Worm (Caenorhabditis elegans): ENCODE results near the gene F35E8.9.

The F35E8.9 gene

DNA sequence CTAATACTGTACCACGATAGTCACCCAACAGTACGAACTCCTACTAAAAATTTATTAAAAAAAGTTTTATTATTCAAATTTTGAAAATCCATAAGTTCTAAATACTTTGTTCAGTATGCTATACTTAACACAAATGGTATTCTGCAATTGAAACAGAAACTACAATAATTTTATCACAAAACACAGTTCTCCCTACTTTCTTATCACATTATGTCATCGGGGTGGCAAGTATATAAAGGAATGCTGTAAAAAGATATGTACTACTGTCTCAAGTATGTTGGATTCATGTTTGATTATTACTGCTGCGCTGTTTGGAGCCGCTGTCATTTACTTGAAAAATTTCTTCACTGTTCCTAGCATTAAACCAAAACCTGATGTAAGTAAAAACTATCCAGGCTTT lies 3.7 kb upstream of the F35E8.9 start, which contains the start of gene cdr-1:
Gene cdr-1, plus strand, starts transcription at position 208 of the 400 bp plus-strand sequence.
- TF ChIP-seq nhr-12 (tag; optimal IDR thresholded peaks at IDR 0.05) (no peak), elt-1 (tag; optimal IDR thresholded peaks at IDR 0.05; ENCODE audit: borderline replicate concordance, insufficient read depth) (no peak), lsy-2 (tag; optimal IDR thresholded peaks at IDR 0.05) (no peak), flh-1 (GFP tag; optimal IDR thresholded peaks at IDR 0.05) (no peak), mep-1 (tag; optimal IDR thresholded peaks at IDR 0.05) (no peak), zip-8 (tag; optimal IDR thresholded peaks at IDR 0.05) (no peak), cnd-1 (tag; optimal IDR thresholded peaks at IDR 0.05) (no peak), nhr-28 (tag; optimal IDR thresholded peaks at IDR 0.05) (no peak), ceh-83 (GFP tag; optimal IDR thresholded peaks at IDR 0.05) (no peak), hlh-1 (tag; optimal IDR thresholded peaks at IDR 0.05) (no peak), ztf-11 (tag; optimal IDR thresholded peaks at IDR 0.05) (no peak), lin-13 (tag; optimal IDR thresholded peaks at IDR 0.05) (no peak), unc-120 (tag; optimal IDR thresholded peaks at IDR 0.05; ENCODE audit: poor library complexity, severe bottlenecking) (no peak), ceh-43 (GFP tag; optimal IDR thresholded peaks at IDR 0.05) (no peak), sem-2 (GFP tag; optimal IDR thresholded peaks at IDR 0.05) (no peak)

DNA sequence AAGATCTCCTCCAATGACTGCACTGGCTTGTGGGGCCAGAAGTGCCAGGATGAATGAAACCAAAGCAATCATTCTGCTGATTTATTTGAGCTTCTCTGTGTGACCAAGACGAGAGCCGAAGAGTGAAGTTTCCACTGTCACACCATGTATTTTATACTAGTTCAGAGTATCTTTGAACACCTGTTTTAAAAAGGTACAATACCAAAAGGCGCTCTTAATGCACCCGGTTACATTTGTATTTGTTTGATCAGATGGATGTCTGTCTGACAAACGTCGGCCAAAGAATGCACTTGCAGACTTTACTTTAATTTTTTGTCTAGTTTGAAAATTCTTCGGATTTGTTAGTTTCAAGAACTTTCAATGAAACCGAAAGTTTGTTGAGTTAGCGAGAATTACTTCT lies 2.9 kb upstream of the F35E8.9 start, which contains the start of gene F35E8.10:
Gene F35E8.10, minus strand, starts transcription at position 101 of the 400 bp plus-strand sequence.
- TF ChIP-seq M03D4.4 (tag; optimal IDR thresholded peaks at IDR 0.05) (no peak), lsy-2 (tag; optimal IDR thresholded peaks at IDR 0.05) (no peak), hlh-1 (tag; optimal IDR thresholded peaks at IDR 0.05) (no peak), ceh-39 (tag; optimal IDR thresholded peaks at IDR 0.05) (no peak), mab-5 (tag; optimal IDR thresholded peaks at IDR 0.05) (no peak), ztf-11 (tag; optimal IDR thresholded peaks at IDR 0.05) (no peak)

DNA sequence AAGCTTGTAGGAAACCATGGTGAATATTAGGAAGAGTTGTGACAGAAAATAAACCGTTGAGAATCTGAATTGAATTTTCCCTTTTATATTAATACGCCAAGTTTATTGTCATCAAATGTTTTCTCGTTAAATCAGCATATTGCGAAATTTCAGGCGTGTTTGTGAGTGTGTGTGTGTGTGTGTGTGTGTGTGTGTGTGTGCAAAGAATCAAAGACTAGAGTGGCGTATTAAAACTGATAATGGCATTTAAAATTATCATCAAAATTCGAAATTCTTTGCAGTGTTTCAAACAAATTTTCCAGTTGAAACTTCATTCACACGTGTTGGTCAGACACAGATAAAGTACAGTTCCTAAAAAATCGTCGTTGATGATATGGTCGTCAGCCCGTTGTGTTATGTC lies 1.4 kb downstream of the F35E8.9 start, which contains the start of gene gst-38:
Gene gst-38, minus strand, starts transcription at position 152 of the 400 bp plus-strand sequence.
- TF ChIP-seq blmp-1 (tag; optimal IDR thresholded peaks at IDR 0.05) (no peak), pha-4 (tag; optimal IDR thresholded peaks at IDR 0.05) (no peak), nhr-28 (tag; optimal IDR thresholded peaks at IDR 0.05) (no peak), nhr-76 (tag; optimal IDR thresholded peaks at IDR 0.05) (no peak), lin-13 (tag; optimal IDR thresholded peaks at IDR 0.05) (no peak), sem-2 (GFP tag; optimal IDR thresholded peaks at IDR 0.05) (no peak), elt-1 (tag; optimal IDR thresholded peaks at IDR 0.05; ENCODE audit: borderline replicate concordance, insufficient read depth) (no peak), unc-39 (tag; optimal IDR thresholded peaks at IDR 0.05) (no peak), ztf-11 (tag; optimal IDR thresholded peaks at IDR 0.05) (no peak), hlh-1 (tag; optimal IDR thresholded peaks at IDR 0.05) (no peak), zip-8 (tag; optimal IDR thresholded peaks at IDR 0.05) (no peak), ham-2 (GFP tag; optimal IDR thresholded peaks at IDR 0.05) (no peak), ceh-43 (GFP tag; optimal IDR thresholded peaks at IDR 0.05) (no peak), sptf-1 (tag; optimal IDR thresholded peaks at IDR 0.05) (no peak), M03D4.4 (tag; optimal IDR thresholded peaks at IDR 0.05) (no peak), nhr-12 (tag; optimal IDR thresholded peaks at IDR 0.05) (no peak)

DNA sequence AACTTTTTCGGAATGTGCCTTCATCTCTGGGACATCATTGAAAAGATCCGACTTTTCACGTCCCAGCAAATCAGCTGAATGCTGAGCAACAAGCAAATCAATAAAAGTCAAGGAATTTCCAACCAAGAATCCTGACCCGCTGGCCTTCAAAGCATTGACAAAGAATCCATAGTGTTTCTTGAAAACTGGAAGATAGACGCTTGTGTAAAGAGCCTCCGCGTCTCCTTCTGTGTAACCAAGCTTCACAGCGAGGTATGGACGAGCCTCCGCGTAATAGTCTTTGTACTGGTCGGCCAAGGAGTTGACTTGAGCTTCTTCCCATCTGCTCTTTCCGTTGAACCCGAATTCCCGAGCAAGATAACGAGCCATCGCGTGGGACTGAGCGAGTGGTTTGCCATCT lies 2.1 kb downstream of the F35E8.9 start:
- no peak for TF ChIP-seq nhr-237 (tag; optimal IDR thresholded peaks at IDR 0.05)
- no peak for TF ChIP-seq ham-2 (GFP tag; optimal IDR thresholded peaks at IDR 0.05)
- TF ChIP-seq cnd-1 (tag; optimal IDR thresholded peaks at IDR 0.05) = no peak
- TF ChIP-seq elt-1 (tag; optimal IDR thresholded peaks at IDR 0.05; ENCODE audit: borderline replicate concordance, insufficient read depth) = no peak
- no peak for TF ChIP-seq unc-120 (tag; optimal IDR thresholded peaks at IDR 0.05; ENCODE audit: poor library complexity, severe bottlenecking)
- no peak for TF ChIP-seq tbx-8 (GFP tag; optimal IDR thresholded peaks at IDR 0.05)
- TF ChIP-seq drap-1 (GFP tag; optimal IDR thresholded peaks at IDR 0.05) = no peak
- no peak for TF ChIP-seq nhr-12 (tag; optimal IDR thresholded peaks at IDR 0.05)
- TF ChIP-seq M03D4.4 (tag; optimal IDR thresholded peaks at IDR 0.05) = no peak
- no peak for TF ChIP-seq flh-1 (GFP tag; optimal IDR thresholded peaks at IDR 0.05)
- no peak for TF ChIP-seq zip-8 (tag; optimal IDR thresholded peaks at IDR 0.05)

DNA sequence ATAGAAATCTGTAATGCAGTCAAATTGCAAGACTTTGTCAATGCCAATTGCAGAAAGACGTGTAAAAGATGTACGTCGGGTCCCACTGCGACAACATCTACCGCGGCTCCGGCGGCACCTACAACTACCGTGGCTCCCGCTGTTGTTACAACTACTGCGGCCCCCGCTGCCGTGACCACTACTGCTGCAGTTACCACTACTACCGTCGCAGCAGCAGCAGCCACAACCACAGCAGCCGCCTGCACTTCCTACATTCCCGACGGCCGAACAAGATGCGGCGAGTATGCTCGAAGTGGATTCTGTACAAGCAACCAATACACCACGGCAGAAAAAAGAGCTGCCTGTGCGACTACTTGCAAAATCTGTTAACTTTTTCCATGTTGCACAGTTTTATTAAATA lies 2.6 kb downstream of the F35E8.9 start:
- no peak for TF ChIP-seq ceh-83 (GFP tag; optimal IDR thresholded peaks at IDR 0.05)
- TF ChIP-seq zip-8 (tag; optimal IDR thresholded peaks at IDR 0.05) = no peak
- peak; percentile 32 for TF ChIP-seq drap-1 (GFP tag; optimal IDR thresholded peaks at IDR 0.05)
- TF ChIP-seq mab-5 (tag; optimal IDR thresholded peaks at IDR 0.05) = no peak
- no peak for TF ChIP-seq unc-120 (tag; optimal IDR thresholded peaks at IDR 0.05; ENCODE audit: poor library complexity, severe bottlenecking)
- TF ChIP-seq lin-32 (GFP tag; optimal IDR thresholded peaks at IDR 0.05) = no peak
- no peak for TF ChIP-seq ham-2 (GFP tag; optimal IDR thresholded peaks at IDR 0.05)
- TF ChIP-seq ces-1 (GFP tag; optimal IDR thresholded peaks at IDR 0.05) = no peak

All from whole organism, mixed stage, embryonic.